Worm (Caenorhabditis elegans): ENCODE measurements around the gene ZK1320.9.
A peak's percentile ranks its signal among the peaks of the same experiment; 100 is the strongest.

ZK1320.9 gene

DNA sequence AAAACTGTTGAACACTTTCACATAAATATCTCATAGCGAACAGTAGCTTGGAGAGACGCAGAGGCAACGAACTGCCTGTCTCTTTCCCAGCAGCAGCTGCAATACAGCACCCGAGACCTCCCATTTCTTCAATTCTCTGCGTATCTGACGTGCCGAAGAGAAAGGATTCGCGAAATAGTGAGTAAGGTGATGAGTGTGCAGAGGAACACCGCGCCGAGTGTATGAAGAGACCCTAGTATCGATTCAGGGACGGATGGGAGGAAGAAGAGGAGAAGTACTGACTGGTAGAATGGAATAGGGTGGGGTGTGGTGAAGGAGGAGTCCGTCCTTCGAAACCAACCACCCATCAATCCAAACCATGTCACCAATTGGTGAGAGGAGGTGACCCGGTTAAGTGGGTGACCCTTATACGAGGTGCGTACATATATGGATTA is 40.4 kb downstream of the ZK1320.9 start:
- TF ChIP-seq nhr-21 (tag; optimal IDR thresholded peaks at IDR 0.05) (peak; percentile 53), nhr-10 (tag; optimal IDR thresholded peaks at IDR 0.05) (no peak), sem-4 (tag; optimal IDR thresholded peaks at IDR 0.05) (peak; percentile 73), unc-55 (GFP tag; optimal IDR thresholded peaks at IDR 0.05) (peak; percentile 88), sma-9 (GFP tag; optimal IDR thresholded peaks at IDR 0.05) (peak; percentile 76), sma-9 (tag; optimal IDR thresholded peaks at IDR 0.05) (no peak), egl-27 (tag; optimal IDR thresholded peaks at IDR 0.05) (peak; percentile 80), ZK546.5 (tag; optimal IDR thresholded peaks at IDR 0.05) (no peak), peb-1 (tag; optimal IDR thresholded peaks at IDR 0.05) (no peak), F13H6.1 (tag; optimal IDR thresholded peaks at IDR 0.05) (peak; percentile 81), C34F6.9 (tag; optimal IDR thresholded peaks at IDR 0.05) (peak; percentile 86), nhr-237 (tag; optimal IDR thresholded peaks at IDR 0.05) (no peak), gmeb-1 (tag; optimal IDR thresholded peaks at IDR 0.05) (peak; percentile 16), unc-39 (tag; optimal IDR thresholded peaks at IDR 0.05) (no peak), nhr-77 (tag; optimal IDR thresholded peaks at IDR 0.05) (no peak), mdl-1 (tag; optimal IDR thresholded peaks at IDR 0.05) (peak in 1 of 2 experiments; percentile 39), nhr-23 (tag; optimal IDR thresholded peaks at IDR 0.05) (no peak), ceh-82 (tag; optimal IDR thresholded peaks at IDR 0.05) (peak; percentile 42), aly-2 (tag; optimal IDR thresholded peaks at IDR 0.05) (no peak), ztf-4 (tag; optimal IDR thresholded peaks at IDR 0.05) (peak; percentile 72), mab-5 (tag; optimal IDR thresholded peaks at IDR 0.05) (peak; percentile 55), snpc-4 (tag; optimal IDR thresholded peaks at IDR 0.05) (no peak), Y55F3AM.14 (GFP tag; optimal IDR thresholded peaks at IDR 0.05) (peak; percentile 75), elt-3 (tag; optimal IDR thresholded peaks at IDR 0.05) (no peak), alr-1 (tag; optimal IDR thresholded peaks at IDR 0.05) (no peak), nhr-129 (tag; optimal IDR thresholded peaks at IDR 0.05) (peak; percentile 94), ama-1 (optimal IDR thresholded peaks at IDR 0.05) (peak; percentile 76), nhr-6 (tag; optimal IDR thresholded peaks at IDR 0.05) (peak; percentile 12), sma-3 (GFP tag; optimal IDR thresholded peaks at IDR 0.05) (peak; percentile 51), mbf-1 (tag; optimal IDR thresholded peaks at IDR 0.05) (no peak), crh-2 (tag; optimal IDR thresholded peaks at IDR 0.05) (peak; percentile 79), elt-1 (tag; optimal IDR thresholded peaks at IDR 0.05) (no peak), zag-1 (tag; optimal IDR thresholded peaks at IDR 0.05) (no peak), nhr-25 (tag; optimal IDR thresholded peaks at IDR 0.05) (peak; percentile 85), lin-11 (tag; optimal IDR thresholded peaks at IDR 0.05) (peak; percentile 35), blmp-1 (tag; optimal IDR thresholded peaks at IDR 0.05; ENCODE audit: insufficient read depth) (peak; percentile 78), nhr-12 (tag; optimal IDR thresholded peaks at IDR 0.05) (no peak), unc-62 (GFP tag; optimal IDR thresholded peaks at IDR 0.05) (no peak), dmd-4 (tag; optimal IDR thresholded peaks at IDR 0.05) (no peak), lin-39 (tag; optimal IDR thresholded peaks at IDR 0.05) (no peak), ztf-1 (GFP tag; conservative IDR thresholded peaks at IDR 0.05) (no peak), R02D3.7 (tag; optimal IDR thresholded peaks at IDR 0.05) (no peak), ceh-16 (tag; optimal IDR thresholded peaks at IDR 0.05) (peak; percentile 35), lin-13 (GFP tag; optimal IDR thresholded peaks at IDR 0.05) (peak; percentile 45), ztf-11 (tag; optimal IDR thresholded peaks at IDR 0.05) (no peak), lsy-2 (tag; optimal IDR thresholded peaks at IDR 0.05) (peak; percentile 32 to 74), fos-1 (tag; optimal IDR thresholded peaks at IDR 0.05) (peak; percentile 95), skn-1 (tag; optimal IDR thresholded peaks at IDR 0.05) (no peak), nhr-11 (tag; optimal IDR thresholded peaks at IDR 0.05) (no peak)

All from whole organism, L2 larva.